Worm (Caenorhabditis elegans) whole organism, late embryonic: Measurements from ENCODE around the gene sri-53.

Experiments
- ceh-14 ChIP-seq: sonication (generic microtip); optimal IDR thresholded peaks from 2 replicates; lab custom pipeline; 2016; ENCODE audit warnings: missing genotype, missing genetic modification characterization, missing compliant biosample characterization
- nfya-1 ChIP-seq: sonication (generic microtip); optimal IDR thresholded peaks from 2 replicates; lab custom pipeline; 2017; ENCODE audit warnings: missing genetic modification characterization, mild to moderate bottlenecking, missing compliant biosample characterization, antibody characterized with exemption, moderate library complexity
- pax-1 ChIP-seq: fragments of 150-350 bp; optimal IDR thresholded peaks from 2 replicates; lab custom pipeline; 2014; ENCODE audit warnings: missing biosample characterization, missing genetic modification characterization

DNA sequence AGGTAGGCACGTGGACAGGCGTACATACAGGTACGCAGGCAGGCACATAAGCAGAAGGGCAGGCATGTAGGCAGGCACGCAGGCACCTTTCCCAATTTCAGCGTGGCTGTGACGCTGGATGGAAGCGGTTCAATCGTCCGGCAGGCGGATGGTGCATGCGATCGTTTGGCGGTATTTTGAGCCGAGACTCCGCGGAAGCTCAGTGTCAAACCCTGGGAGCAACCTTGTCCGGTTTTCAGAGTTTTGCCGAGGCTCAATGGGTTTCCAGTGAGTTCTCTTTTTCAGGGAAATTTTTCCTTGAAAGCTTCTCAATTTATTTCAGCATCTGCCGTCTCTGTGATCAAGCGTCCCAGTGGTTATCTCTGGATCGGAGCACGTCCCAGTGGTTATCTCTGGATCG is 47.8 kb upstream of the sri-53 start:
- TF ChIP-seq ceh-14 (tag; lab: Kevin White, UChicago) (no peak), pax-1 (tag; lab: Kevin White, UChicago) (no peak), nfya-1 (tag; lab: Kevin White, UChicago) (no peak)
